Worm (Caenorhabditis elegans): ENCODE measurements around the gene T07D3.2.

- no peak for TF ChIP-seq hmg-1.1 (GFP tag; IDR thresholded peaks at IDR 0.05)
- no peak for TF ChIP-seq set-16 (GFP tag; IDR thresholded peaks at IDR 0.05)
- TF ChIP-seq ceh-82 (tag; optimal IDR thresholded peaks at IDR 0.05) = no peak
- no peak for TF ChIP-seq ces-1 (GFP tag; optimal IDR thresholded peaks at IDR 0.05)
- TF ChIP-seq saeg-2 (GFP tag; IDR thresholded peaks at IDR 0.05) = no peak
Observed at ce11 chrII:915780-916179, 14.0 kb downstream of the T07D3.2 start, which contains the start of gene fbxc-29.

All from whole organism, L4 larva.